Fruit fly (Drosophila melanogaster): ENCODE data around the gene CG44426.
A peak's percentile ranks its signal among the peaks of the same experiment; 100 is the strongest.

CG44426 gene

DNA sequence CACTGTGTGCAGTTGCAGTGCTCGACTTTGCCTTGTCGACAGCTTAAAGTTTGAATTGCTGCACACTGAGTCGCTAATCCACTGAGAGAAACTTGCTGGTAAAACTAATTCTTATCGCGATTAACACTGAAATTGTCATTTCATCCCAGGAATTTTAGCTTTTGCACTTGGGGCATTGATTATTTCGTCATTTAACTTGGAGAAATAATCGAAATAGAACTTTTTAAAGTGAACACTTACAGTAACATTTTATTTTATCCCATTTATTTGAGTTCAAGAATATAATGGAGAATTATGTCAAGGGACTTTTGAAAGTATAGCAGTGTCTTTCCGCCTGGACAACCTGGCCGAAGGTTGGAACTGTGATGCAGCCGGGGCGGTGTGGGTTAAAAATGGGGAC, at the start of gene CG44426:
Gene CG44426, plus strand, starts transcription at position 301 of the 400 bp plus-strand sequence.
- no peak for TF ChIP-seq CG17385 (GFP tag; optimal IDR thresholded peaks at IDR 0.05)

- no peak for TF ChIP-seq CG3726 (GFP tag; IDR thresholded peaks at IDR 0.05)
These were observed 44.6 kb upstream of the CG44426 start, which contains the start of gene CG11227 for dm6 chrX:20933459-20933858. Gene CG11227 (minus strand): TSS chrX:20933559.

dm6 chrX:20934530-20934929, 43.6 kb upstream of the CG44426 start, which contains the start of gene Npc1b:
Gene Npc1b (plus strand): TSS chrX:20934869.
- TF ChIP-seq CG9609 (GFP tag; optimal IDR thresholded peaks at IDR 0.05): no peak
- TF ChIP-seq Pdp1 (GFP tag; optimal IDR thresholded peaks at IDR 0.05): no peak
- no peak for TF ChIP-seq pho (GFP tag; optimal IDR thresholded peaks at IDR 0.05)
- TF ChIP-seq Deaf1 (tag; optimal IDR thresholded peaks at IDR 0.05): no peak
- no peak for TF ChIP-seq CG5245 (GFP tag; optimal IDR thresholded peaks at IDR 0.05)
- TF ChIP-seq GATAe (GFP tag; conservative IDR thresholded peaks at IDR 0.05): peak; percentile 59
- TF ChIP-seq az2 (GFP tag; optimal IDR thresholded peaks at IDR 0.05): no peak
- TF ChIP-seq grn (GFP tag; optimal IDR thresholded peaks at IDR 0.05): peak; percentile 32
- TF ChIP-seq hbn (GFP tag; IDR thresholded peaks at IDR 0.05; ENCODE audit: partially characterized antibody): no peak
- TF ChIP-seq CG17359 (tag; optimal IDR thresholded peaks at IDR 0.05): no peak
- no peak for TF ChIP-seq CG16813 (GFP tag; IDR thresholded peaks at IDR 0.05; ENCODE audit: partially characterized antibody)
- no peak for TF ChIP-seq Eip74EF (GFP tag; optimal IDR thresholded peaks at IDR 0.05)
- no peak for TF ChIP-seq PHDP (tag; optimal IDR thresholded peaks at IDR 0.05)
- no peak for TF ChIP-seq CG6254 (GFP tag; optimal IDR thresholded peaks at IDR 0.05)
- no peak for TF ChIP-seq salm (tag; optimal IDR thresholded peaks at IDR 0.05)
- peak; percentile 82 for TF ChIP-seq exex (tag; optimal IDR thresholded peaks at IDR 0.05)

- TF ChIP-seq Hr39 (optimal IDR thresholded peaks at IDR 0.05): peak; percentile 91
These were observed 36.0 kb upstream of the CG44426 start for dm6 chrX:20942058-20942457.

DNA sequence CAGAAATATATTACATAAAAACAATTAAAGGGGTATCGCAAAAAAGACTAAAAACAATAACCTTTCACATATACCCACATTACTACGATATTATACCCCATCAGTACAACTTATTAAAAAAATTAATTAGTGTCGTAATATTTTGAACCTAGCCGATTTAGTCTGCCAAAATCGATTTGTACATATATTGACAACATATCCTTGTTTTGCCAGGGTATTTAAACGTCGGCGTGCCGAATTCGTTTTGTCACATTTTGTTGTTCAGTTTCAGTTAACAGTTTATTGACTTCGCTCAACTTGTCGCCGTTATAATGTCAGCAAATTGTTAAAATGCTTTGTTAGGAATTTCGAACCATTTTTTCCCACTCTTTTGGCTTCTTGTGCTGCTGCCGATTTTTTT, 29.8 kb upstream of the CG44426 start:
- TF ChIP-seq CG10462 (GFP tag; optimal IDR thresholded peaks at IDR 0.05) (no peak), sug (tag; optimal IDR thresholded peaks at IDR 0.05) (no peak), pan (optimal IDR thresholded peaks at IDR 0.05) (no peak), pan (GFP tag; optimal IDR thresholded peaks at IDR 0.05 in 1 of 2, IDR thresholded peaks at IDR 0.05 in 1 of 2) (no peak), kay (GFP tag; optimal IDR thresholded peaks at IDR 0.05) (no peak), CG30431 (GFP tag; optimal IDR thresholded peaks at IDR 0.05) (no peak), CG11696 (GFP tag; IDR thresholded peaks at IDR 0.05) (no peak), shn (GFP tag; optimal IDR thresholded peaks at IDR 0.05) (no peak), Sry-δ (GFP tag; optimal IDR thresholded peaks at IDR 0.05) (no peak), ato (GFP tag; IDR thresholded peaks at IDR 0.05; ENCODE audit: partially characterized antibody) (no peak), NK7.1 (GFP tag; optimal IDR thresholded peaks at IDR 0.05) (no peak), CG12236 (GFP tag; optimal IDR thresholded peaks at IDR 0.05) (no peak), TFAM (GFP tag; optimal IDR thresholded peaks at IDR 0.05) (no peak), Neu2 (GFP tag; optimal IDR thresholded peaks at IDR 0.05; ENCODE audit: borderline replicate concordance) (no peak), CG4424 (GFP tag; optimal IDR thresholded peaks at IDR 0.05) (no peak), vnd (GFP tag; IDR thresholded peaks at IDR 0.05; ENCODE audit: partially characterized antibody) (no peak), BEAF-32 (GFP tag; optimal IDR thresholded peaks at IDR 0.05) (no peak), seq (GFP tag; IDR thresholded peaks at IDR 0.05) (no peak), Nf-YA (GFP tag; IDR thresholded peaks at IDR 0.05) (no peak)

All from whole organism, embryonic.